Worm (Caenorhabditis elegans): ENCODE data around the gene sru-1.

ce11 chrIV:9534342-9534741 lies 45.9 kb downstream of the sru-1 start:
- TF ChIP-seq him-1 (tag; optimal IDR thresholded peaks at IDR 0.05) (no peak), W03F9.2 (tag; optimal IDR thresholded peaks at IDR 0.05) (no peak)
